Fruit fly (Drosophila melanogaster): ENCODE measurements around the gene Pomp.

Gene Pomp

dm6 chr2L:20822489-20823195 lies 35.2 kb downstream of the Pomp start, which contains the start of gene CG9331 (continued):
- TF ChIP-seq klu (GFP tag; IDR thresholded peaks at IDR 0.05) (no peak), CG31388 (GFP tag; optimal IDR thresholded peaks at IDR 0.05) (no peak), CG10209 (GFP tag; optimal IDR thresholded peaks at IDR 0.05) (peak; percentile 58), Adf1 (GFP tag; IDR thresholded peaks at IDR 0.05) (peak; percentile 68), fd3F (GFP tag; optimal IDR thresholded peaks at IDR 0.05) (no peak), CG10267 (tag; optimal IDR thresholded peaks at IDR 0.05) (no peak), grau (tag; optimal IDR thresholded peaks at IDR 0.05) (peak; percentile 54), CG31441 (GFP tag; IDR thresholded peaks at IDR 0.05) (no peak), CG1602 (GFP tag; optimal IDR thresholded peaks at IDR 0.05) (no peak), CG8359 (GFP tag; optimal IDR thresholded peaks at IDR 0.05; ENCODE audit: borderline replicate concordance) (no peak), Xrp1 (GFP tag; IDR thresholded peaks at IDR 0.05) (no peak), CG7556 (GFP tag; optimal IDR thresholded peaks at IDR 0.05) (no peak), B-H2 (GFP tag; optimal IDR thresholded peaks at IDR 0.05) (no peak), peb (GFP tag; IDR thresholded peaks at IDR 0.05) (no peak), CG30020 (tag; optimal IDR thresholded peaks at IDR 0.05) (no peak), ATbp (GFP tag; optimal IDR thresholded peaks at IDR 0.05) (no peak), Stat92E (GFP tag; optimal IDR thresholded peaks at IDR 0.05) (peak in 1 of 3 experiments; percentile 72), cg (GFP tag; optimal IDR thresholded peaks at IDR 0.05) (peak; percentile 38), danr (GFP tag; IDR thresholded peaks at IDR 0.05) (no peak), CG34376 (GFP tag; optimal IDR thresholded peaks at IDR 0.05) (no peak), CG18764 (GFP tag; optimal IDR thresholded peaks at IDR 0.05) (no peak), cad (GFP tag; optimal IDR thresholded peaks at IDR 0.05) (no peak), CG10543 (GFP tag; optimal IDR thresholded peaks at IDR 0.05) (peak; percentile 66), Deaf1 (tag; optimal IDR thresholded peaks at IDR 0.05) (peak; percentile 86), slou (GFP tag; optimal IDR thresholded peaks at IDR 0.05) (no peak), CG10147 (GFP tag; optimal IDR thresholded peaks at IDR 0.05) (no peak), D19A (tag; optimal IDR thresholded peaks at IDR 0.05) (no peak), Hmr (GFP tag; optimal IDR thresholded peaks at IDR 0.05) (peak; percentile 5), CG14014 (GFP tag; IDR thresholded peaks at IDR 0.05) (no peak), CG30431 (GFP tag; optimal IDR thresholded peaks at IDR 0.05) (no peak), CG15601 (tag; optimal IDR thresholded peaks at IDR 0.05) (no peak), CG4424 (GFP tag; optimal IDR thresholded peaks at IDR 0.05) (no peak), CG17612 (GFP tag; IDR thresholded peaks at IDR 0.05) (no peak), twi (tag; optimal IDR thresholded peaks at IDR 0.05) (no peak), Aef1 (GFP tag; IDR thresholded peaks at IDR 0.05) (0 out of 3 replicates have a peak, but pooled peaks have one; percentile 28), CG18476 (GFP tag; optimal IDR thresholded peaks at IDR 0.05) (peak; percentile 93), Blimp-1 (GFP tag; optimal IDR thresholded peaks at IDR 0.05) (peak; percentile 76), gt (GFP tag; IDR thresholded peaks at IDR 0.05) (no peak), esg (GFP tag; conservative IDR thresholded peaks at IDR 0.05) (no peak), CG6175 (GFP tag; IDR thresholded peaks at IDR 0.05) (peak; percentile 58; the same call in 1 of the 3 replicates), CG16815 (GFP tag; optimal IDR thresholded peaks at IDR 0.05) (no peak), Poxn (GFP tag; IDR thresholded peaks at IDR 0.05) (no peak), bsh (GFP tag; optimal IDR thresholded peaks at IDR 0.05) (no peak), Atf-2 (GFP tag; optimal IDR thresholded peaks at IDR 0.05) (no peak), br (optimal IDR thresholded peaks at IDR 0.05) (no peak), CG9932 (GFP tag; IDR thresholded peaks at IDR 0.05) (peak; percentile 20; the same call in 1 of the 2 replicates), NC2α (GFP tag; optimal IDR thresholded peaks at IDR 0.05) (no peak), hkb (optimal IDR thresholded peaks at IDR 0.05) (peak; percentile 58), hkb (GFP tag; IDR thresholded peaks at IDR 0.05) (no peak), CG10321 (GFP tag; IDR thresholded peaks at IDR 0.05) (no peak), CG1024 (GFP tag; IDR thresholded peaks at IDR 0.05) (no peak)
